Worm (Caenorhabditis elegans): Measurements from ENCODE around the gene ubc-18.

Gene ubc-18

ce11 chrIII:7100001-7100400, 31.6 kb upstream of the ubc-18 start, which contains the start of gene ZK418.11 (continued):
- no peak for TF ChIP-seq lin-39 (tag; optimal IDR thresholded peaks at IDR 0.05)
- no peak for TF ChIP-seq unc-86 (tag; optimal IDR thresholded peaks at IDR 0.05)
- TF ChIP-seq ama-1 (optimal IDR thresholded peaks at IDR 0.05): no peak
- TF ChIP-seq nhr-11 (tag; optimal IDR thresholded peaks at IDR 0.05): peak; percentile 36
- TF ChIP-seq lin-14 (GFP tag; optimal IDR thresholded peaks at IDR 0.05): no peak
- TF ChIP-seq lin-15B (tag; optimal IDR thresholded peaks at IDR 0.05): no peak
- no peak for TF ChIP-seq unc-130 (tag; optimal IDR thresholded peaks at IDR 0.05)
- TF ChIP-seq zip-4 (GFP tag; optimal IDR thresholded peaks at IDR 0.05): no peak
- no peak for TF ChIP-seq vab-15 (tag; optimal IDR thresholded peaks at IDR 0.05)
- TF ChIP-seq aly-2 (tag; optimal IDR thresholded peaks at IDR 0.05): no peak

- TF ChIP-seq blmp-1 (tag; optimal IDR thresholded peaks at IDR 0.05) (no peak), snu-23 (GFP tag; optimal IDR thresholded peaks at IDR 0.05) (no peak), vab-15 (tag; optimal IDR thresholded peaks at IDR 0.05) (no peak), nhr-77 (tag; optimal IDR thresholded peaks at IDR 0.05) (no peak), dpl-1 (GFP tag; optimal IDR thresholded peaks at IDR 0.05) (no peak), unc-62 (GFP tag; optimal IDR thresholded peaks at IDR 0.05) (no peak), nhr-12 (tag; optimal IDR thresholded peaks at IDR 0.05) (no peak), nhr-76 (tag; optimal IDR thresholded peaks at IDR 0.05) (no peak), efl-1 (optimal IDR thresholded peaks at IDR 0.05) (no peak), efl-1 (GFP tag; optimal IDR thresholded peaks at IDR 0.05 in 1 of 2) (no peak)
These were observed 28.1 kb upstream of the ubc-18 start for ce11 chrIII:7096481-7096880.

ce11 chrIII:7095156-7095555, 26.8 kb upstream of the ubc-18 start, which contains the start of gene nhr-9:
TSS of gene nhr-9 (plus strand) at chrIII:7095462.
- TF ChIP-seq nhr-47 (tag; optimal IDR thresholded peaks at IDR 0.05) (peak; percentile 46), swsn-7 (tag; optimal IDR thresholded peaks at IDR 0.05) (no peak), nhr-71 (tag; optimal IDR thresholded peaks at IDR 0.05) (peak; percentile 50), pax-3 (tag; optimal IDR thresholded peaks at IDR 0.05) (peak; percentile 38), dsc-1 (tag; optimal IDR thresholded peaks at IDR 0.05) (peak; percentile 89), nhr-19 (GFP tag; conservative IDR thresholded peaks at IDR 0.05) (no peak), snu-23 (GFP tag; optimal IDR thresholded peaks at IDR 0.05) (no peak), sox-4 (tag; optimal IDR thresholded peaks at IDR 0.05) (peak; percentile 39), pag-3 (tag; optimal IDR thresholded peaks at IDR 0.05; ENCODE audit: borderline replicate concordance, insufficient read depth) (no peak), nhr-11 (tag; optimal IDR thresholded peaks at IDR 0.05) (peak; percentile 64), nhr-20 (tag; optimal IDR thresholded peaks at IDR 0.05) (peak; percentile 11), fkh-8 (tag; optimal IDR thresholded peaks at IDR 0.05) (peak; percentile 82)

DNA sequence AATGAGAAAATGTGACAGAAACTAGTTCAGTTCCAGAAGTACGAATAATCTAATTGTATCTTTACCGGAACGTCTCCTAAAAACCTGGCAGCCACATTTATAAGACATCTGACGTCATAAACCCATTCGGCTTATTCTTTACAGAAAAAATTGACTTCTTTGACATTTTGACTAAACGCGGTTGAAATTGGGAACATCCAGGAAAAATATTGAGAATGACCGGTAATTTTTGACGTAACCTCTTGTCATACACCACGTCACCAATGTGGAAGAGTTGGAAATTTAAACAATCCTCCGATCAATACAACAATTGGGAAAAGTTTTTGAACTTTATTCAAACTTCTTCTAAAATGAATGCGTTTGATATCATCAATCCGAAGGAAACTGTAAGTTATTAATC, 22.7 kb upstream of the ubc-18 start, which contains the start of gene ZK418.2:
ZK418.2 (plus strand) TSS at position 301 of the 400 bp plus-strand sequence.
- TF ChIP-seq unc-86 (tag; optimal IDR thresholded peaks at IDR 0.05) (no peak), efl-3 (GFP tag; optimal IDR thresholded peaks at IDR 0.05) (no peak), aha-1 (tag; optimal IDR thresholded peaks at IDR 0.05) (no peak), nhr-77 (tag; optimal IDR thresholded peaks at IDR 0.05) (no peak)

DNA sequence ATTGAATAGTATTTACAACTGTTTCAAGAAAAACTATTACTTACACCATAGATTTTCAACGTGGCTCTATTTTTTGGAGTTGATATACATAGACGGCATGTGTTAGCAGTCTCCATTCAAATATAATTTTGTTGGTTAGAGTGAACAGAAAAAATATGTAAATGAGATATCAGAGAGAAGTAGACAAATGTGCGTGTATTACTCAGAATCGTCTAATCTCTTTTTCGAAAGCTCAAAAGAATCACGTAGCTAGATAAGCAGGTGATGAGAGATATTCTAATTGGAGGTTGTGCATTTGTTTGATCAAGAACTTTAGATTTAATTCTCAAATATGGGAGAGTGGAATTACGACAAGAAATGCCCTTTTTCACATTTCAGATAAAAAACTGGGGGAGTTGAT, 22.2 kb upstream of the ubc-18 start, which contains the start of gene ZK418.10:
ZK418.10 (minus strand) TSS at position 148 of the 400 bp plus-strand sequence.
- TF ChIP-seq aha-1 (tag; optimal IDR thresholded peaks at IDR 0.05): no peak
- peak; percentile 35 for TF ChIP-seq swsn-7 (tag; optimal IDR thresholded peaks at IDR 0.05)
- TF ChIP-seq fkh-8 (tag; optimal IDR thresholded peaks at IDR 0.05): peak; percentile 91
- TF ChIP-seq efl-1 (optimal IDR thresholded peaks at IDR 0.05): no peak
- peak in 1 of 2 experiments; percentile 45 for TF ChIP-seq efl-1 (GFP tag; optimal IDR thresholded peaks at IDR 0.05 in 1 of 2)
- no peak for TF ChIP-seq ztf-4 (tag; optimal IDR thresholded peaks at IDR 0.05)
- TF ChIP-seq elt-2 (tag; optimal IDR thresholded peaks at IDR 0.05): no peak
- TF ChIP-seq ceh-90 (tag; optimal IDR thresholded peaks at IDR 0.05): no peak
- TF ChIP-seq lsy-2 (tag; optimal IDR thresholded peaks at IDR 0.05): peak in 1 of 2 experiments; percentile 21
- TF ChIP-seq pax-3 (tag; optimal IDR thresholded peaks at IDR 0.05): peak; percentile 45
- no peak for TF ChIP-seq nhr-19 (GFP tag; conservative IDR thresholded peaks at IDR 0.05)
- peak; percentile 68 for TF ChIP-seq sox-4 (tag; optimal IDR thresholded peaks at IDR 0.05)
- TF ChIP-seq nhr-47 (tag; optimal IDR thresholded peaks at IDR 0.05): peak; percentile 67
- peak; percentile 65 for TF ChIP-seq nhr-71 (tag; optimal IDR thresholded peaks at IDR 0.05)
- peak; percentile 24 for TF ChIP-seq nhr-20 (tag; optimal IDR thresholded peaks at IDR 0.05)
- peak; percentile 97 for TF ChIP-seq dsc-1 (tag; optimal IDR thresholded peaks at IDR 0.05)
